Worm (Caenorhabditis elegans): ENCODE measurements around the gene rpl-26.

The rpl-26 gene

ce11 chrII:8639553-8639952 is 37.0 kb downstream of the rpl-26 start:
- no peak for TF ChIP-seq pros-1 (tag; optimal IDR thresholded peaks at IDR 0.05)
- no peak for TF ChIP-seq ceh-30 (tag; optimal IDR thresholded peaks at IDR 0.05)
- TF ChIP-seq tbx-7 (tag; optimal IDR thresholded peaks at IDR 0.05), result no peak
- no peak for TF ChIP-seq sox-4 (tag; optimal IDR thresholded peaks at IDR 0.05)
- no peak for TF ChIP-seq lim-6 (tag; optimal IDR thresholded peaks at IDR 0.05)
- no peak for TF ChIP-seq ref-2 (tag; optimal IDR thresholded peaks at IDR 0.05)
- no peak for TF ChIP-seq nfya-1 (tag; optimal IDR thresholded peaks at IDR 0.05)

ce11 chrII:8640503-8640902 is 37.9 kb downstream of the rpl-26 start:
- TF ChIP-seq ref-2 (tag; optimal IDR thresholded peaks at IDR 0.05) (no peak), pat-9 (tag; optimal IDR thresholded peaks at IDR 0.05) (no peak), pqm-1 (tag; optimal IDR thresholded peaks at IDR 0.05) (no peak), dve-1 (tag; optimal IDR thresholded peaks at IDR 0.05) (no peak), ceh-6 (GFP tag; optimal IDR thresholded peaks at IDR 0.05) (no peak), Y22D7AL.16 (tag; optimal IDR thresholded peaks at IDR 0.05) (no peak), pax-1 (tag; optimal IDR thresholded peaks at IDR 0.05) (no peak), ceh-19 (GFP tag; optimal IDR thresholded peaks at IDR 0.05) (no peak), che-1 (tag; optimal IDR thresholded peaks at IDR 0.05) (no peak), hlh-6 (tag; optimal IDR thresholded peaks at IDR 0.05) (no peak), hlh-15 (tag; optimal IDR thresholded peaks at IDR 0.05) (no peak), ztf-16 (tag; optimal IDR thresholded peaks at IDR 0.05) (no peak), pag-3 (tag; optimal IDR thresholded peaks at IDR 0.05; ENCODE audit: borderline replicate concordance) (no peak), elt-2 (tag; optimal IDR thresholded peaks at IDR 0.05) (no peak), zip-5 (tag; optimal IDR thresholded peaks at IDR 0.05) (no peak), hlh-30 (tag; optimal IDR thresholded peaks at IDR 0.05; ENCODE audit: insufficient read depth) (no peak), lin-11 (tag; optimal IDR thresholded peaks at IDR 0.05) (no peak)

- no peak for TF ChIP-seq unc-55 (GFP tag; optimal IDR thresholded peaks at IDR 0.05)
- TF ChIP-seq gmeb-2 (tag; optimal IDR thresholded peaks at IDR 0.05), result no peak
- TF ChIP-seq fax-1 (tag; optimal IDR thresholded peaks at IDR 0.05), result no peak
- TF ChIP-seq sox-2 (GFP tag; IDR thresholded peaks at IDR 0.05), result no peak
- no peak for TF ChIP-seq hlh-30 (tag; optimal IDR thresholded peaks at IDR 0.05; ENCODE audit: insufficient read depth)
- no peak for TF ChIP-seq elt-4 (tag; optimal IDR thresholded peaks at IDR 0.05)
Observed at ce11 chrII:8641131-8641530, 38.5 kb downstream of the rpl-26 start, which contains the start of gene D2085.7. Gene D2085.7, plus strand, starts transcription at chrII:8641381.

ce11 chrII:8642376-8642775 is 39.8 kb downstream of the rpl-26 start:
- TF ChIP-seq fkh-6 (tag; optimal IDR thresholded peaks at IDR 0.05), result no peak
- TF ChIP-seq pag-3 (tag; optimal IDR thresholded peaks at IDR 0.05; ENCODE audit: borderline replicate concordance), result no peak
- no peak for TF ChIP-seq ref-2 (tag; optimal IDR thresholded peaks at IDR 0.05)
- no peak for TF ChIP-seq nhr-232 (tag; optimal IDR thresholded peaks at IDR 0.05)
- no peak for TF ChIP-seq ceh-24 (tag; optimal IDR thresholded peaks at IDR 0.05)
- no peak for TF ChIP-seq ceh-6 (GFP tag; optimal IDR thresholded peaks at IDR 0.05)
- no peak for TF ChIP-seq nfya-1 (tag; optimal IDR thresholded peaks at IDR 0.05)
- no peak for TF ChIP-seq ceh-18 (tag; optimal IDR thresholded peaks at IDR 0.05)

ce11 chrII:8643627-8644356 is 41.2 kb downstream of the rpl-26 start:
- peak; percentile 33 for TF ChIP-seq ceh-34 (tag; optimal IDR thresholded peaks at IDR 0.05)
- no peak for TF ChIP-seq hlh-13 (GFP tag; optimal IDR thresholded peaks at IDR 0.05)
- no peak for TF ChIP-seq pqm-1 (tag; optimal IDR thresholded peaks at IDR 0.05)
- no peak for TF ChIP-seq ets-4 (tag; optimal IDR thresholded peaks at IDR 0.05)
